Fruit fly (Drosophila melanogaster): Measurements from ENCODE around the gene foi.

DNA sequence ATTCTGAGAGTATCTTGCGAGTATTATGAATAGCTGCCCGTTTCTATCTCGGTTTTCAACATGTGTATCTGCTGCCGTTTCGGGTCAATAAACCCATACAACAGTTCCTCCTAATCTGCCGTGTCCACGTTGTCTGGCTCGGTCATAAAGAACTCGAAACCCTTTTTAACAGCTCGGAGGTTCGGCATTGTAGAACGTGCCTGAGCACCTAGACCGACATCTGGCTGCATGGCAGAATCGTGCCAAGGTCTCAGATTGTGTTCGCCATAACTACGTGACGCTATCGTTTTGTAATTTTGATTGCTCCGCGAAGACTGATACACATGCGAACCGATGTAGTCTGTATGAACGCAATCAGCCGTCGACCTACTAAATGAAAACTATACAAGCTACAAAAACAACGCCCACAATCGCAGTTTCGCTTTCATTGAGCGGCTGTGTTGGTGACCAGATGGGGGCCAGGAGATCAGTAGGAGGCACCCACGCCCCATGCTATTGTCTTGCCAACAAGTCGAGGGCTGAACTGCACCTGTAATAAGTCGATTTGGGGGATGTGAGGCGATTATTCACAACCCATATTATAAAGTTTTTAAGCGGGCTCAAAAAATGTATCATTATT lies 29.1 kb downstream of the foi start:
- no peak for TF ChIP-seq ttk (optimal IDR thresholded peaks at IDR 0.05)
- no peak for TF ChIP-seq h (optimal IDR thresholded peaks at IDR 0.05)
- TF ChIP-seq insv (optimal IDR thresholded peaks at IDR 0.05): no peak
- TF ChIP-seq Sin3A (optimal IDR thresholded peaks at IDR 0.05): no peak
- TF ChIP-seq psq (optimal IDR thresholded peaks at IDR 0.05): no peak
- TF ChIP-seq Myc (optimal IDR thresholded peaks at IDR 0.05): no peak
